Fruit fly (Drosophila melanogaster) whole organism: ENCODE results near the gene heix.

Experiments used
- CG8478 ChIP-seq: fragments of >200 bp; optimal IDR thresholded peaks from 2 replicates; lab custom pipeline; 2018; ENCODE audit warnings: inconsistent platforms
- Dll ChIP-seq: fragments of >200 bp; optimal IDR thresholded peaks from 2 replicates; lab custom pipeline; 2017
- EcR ChIP-seq, 2 experiments: fragments of >200 bp; optimal IDR thresholded peaks; 2 replicates each; lab custom pipeline; 2017; ENCODE audit warnings: missing biosample characterization in 2 of 2, missing genetic modification characterization in 2 of 2, missing genetic modification reagents in 2 of 2
- pan ChIP-seq: fragments of >200 bp; optimal IDR thresholded peaks from 2 replicates; lab custom pipeline; 2017
- psq ChIP-seq: fragments of >200 bp; optimal IDR thresholded peaks from 2 replicates; lab custom pipeline; 2017
- usp ChIP-seq: fragments of >200 bp; optimal IDR thresholded peaks from 2 replicates; lab custom pipeline; 2017; ENCODE audit warnings: missing biosample characterization, missing genetic modification characterization, mixed read lengths

DNA sequence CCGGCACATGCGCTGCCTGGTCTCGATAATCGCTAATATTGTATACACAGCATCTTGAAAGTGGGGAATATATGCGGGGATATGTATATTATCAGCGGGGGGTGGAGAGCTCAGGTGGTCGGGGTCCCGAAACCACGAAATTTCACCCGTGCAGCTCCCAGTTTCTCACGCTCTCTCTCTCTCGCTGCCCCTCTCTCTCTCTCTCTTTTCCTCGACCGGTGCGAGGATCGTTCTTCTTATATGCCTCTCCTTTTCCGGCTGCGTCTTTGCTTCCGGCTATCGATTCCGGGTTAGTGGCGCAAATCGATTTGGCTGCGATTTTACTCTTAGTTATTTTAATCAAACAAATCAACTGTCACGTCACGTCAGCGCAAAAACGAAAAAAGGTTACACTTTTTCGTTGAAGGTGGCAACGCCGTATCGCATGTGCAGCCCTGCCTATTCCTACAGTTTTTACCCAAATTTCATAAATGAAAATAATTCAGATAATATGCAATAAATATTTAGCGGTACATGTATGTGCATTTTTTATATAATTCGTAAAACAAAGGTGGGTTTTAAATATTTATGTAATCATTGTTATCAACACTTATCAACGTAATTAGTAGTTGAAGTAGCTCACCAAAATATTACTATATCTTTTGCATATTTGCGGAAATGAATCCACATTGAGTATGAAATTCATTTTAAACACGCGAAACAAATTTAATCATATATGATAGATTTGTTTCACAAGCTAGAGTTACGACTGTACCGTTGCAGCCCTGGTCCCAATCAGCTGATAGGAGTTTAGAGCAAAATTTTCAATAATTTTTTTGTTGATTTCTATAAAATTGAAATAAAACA is at the start of gene heix, which contains the start of gene CG17328:
- no peak for TF ChIP-seq usp (GFP tag; lab: Kevin White, UChicago)
- TF ChIP-seq Dll (lab: Kevin White, UChicago) = no peak
- no peak for TF ChIP-seq psq (lab: Kevin White, UChicago)
- no peak for TF ChIP-seq EcR (GFP tag; optimal IDR thresholded peaks at IDR 0.05; lab: Kevin White, UChicago)
- no peak for TF ChIP-seq pan
- TF ChIP-seq CG8478 (lab: Kevin White, UChicago) = no peak
